Worm (Caenorhabditis elegans) whole organism, L4 larva: ENCODE results near the gene F47B7.3.

ENCODE experiments used
- duxl-1 ChIP-seq: sonication (generic microtip); optimal IDR thresholded peaks from 2 replicates; lab custom pipeline; 2016; ENCODE audit warnings: mild to moderate bottlenecking, missing genetic modification characterization, moderate library complexity, missing compliant biosample characterization; ENCODE audit not compliant: poor library complexity
- mdl-1 ChIP-seq, 2 experiments: fragments of 150-350 bp in 1 of 2; sonication (generic microtip) in 1 of 2; optimal IDR thresholded peaks; 2 replicates each; lab custom pipeline; 2014 to 2017; ENCODE audit warnings: missing biosample characterization in 2 of 2, missing genetic modification characterization in 2 of 2

ce11 chrX:3788483-3788882 is 24.3 kb upstream of the F47B7.3 start:
- TF ChIP-seq mdl-1 (tag; optimal IDR thresholded peaks at IDR 0.05; lab: Kevin White, UChicago) (peak; percentile 28 to 66), duxl-1 (tag; lab: Kevin White, UChicago) (no peak)
